Worm (Caenorhabditis elegans): ENCODE data around the gene lgx-1.

DNA sequence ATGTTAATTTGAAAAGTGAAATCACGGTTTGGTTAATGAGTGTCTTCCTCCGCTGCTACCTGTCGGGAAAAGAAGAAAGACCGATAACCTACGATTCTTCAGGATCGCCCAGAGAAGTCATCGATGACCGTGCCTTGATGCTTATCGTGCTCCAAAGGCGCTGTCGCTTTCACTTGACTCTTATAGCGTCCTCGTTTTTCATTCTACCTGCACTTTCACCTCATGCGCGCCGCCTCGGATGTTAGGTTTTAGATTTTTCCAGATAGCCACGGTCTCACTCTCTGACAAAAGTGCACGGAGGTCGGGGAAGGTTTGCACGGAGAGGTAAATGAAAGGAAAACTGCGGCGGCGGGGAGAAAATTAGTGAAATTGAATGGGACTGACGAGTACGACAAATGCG lies 49.4 kb downstream of the lgx-1 start:
- TF ChIP-seq unc-39 (tag; optimal IDR thresholded peaks at IDR 0.05), result no peak
- no peak for TF ChIP-seq elt-3 (tag; optimal IDR thresholded peaks at IDR 0.05)
- TF ChIP-seq sea-2 (GFP tag; optimal IDR thresholded peaks at IDR 0.05), result no peak
- TF ChIP-seq ceh-28 (tag; optimal IDR thresholded peaks at IDR 0.05), result no peak
- no peak for TF ChIP-seq aly-2 (tag; optimal IDR thresholded peaks at IDR 0.05)
- TF ChIP-seq ceh-9 (tag; optimal IDR thresholded peaks at IDR 0.05), result no peak
- no peak for TF ChIP-seq egl-27 (tag; optimal IDR thresholded peaks at IDR 0.05)
- no peak for TF ChIP-seq pqm-1 (tag; optimal IDR thresholded peaks at IDR 0.05)
